Worm (Caenorhabditis elegans) whole organism, L4 larva: ENCODE data around the gene fce-2.

Experiments
- F10B5.3 ChIP-seq: sonication (generic microtip); optimal IDR thresholded peaks from 2 replicates; lab custom pipeline; 2016; ENCODE audit warnings: mild to moderate bottlenecking, missing genetic modification characterization, missing compliant biosample characterization
- F37D6.2 ChIP-seq: sonication (generic microtip); optimal IDR thresholded peaks from 2 replicates; lab custom pipeline; 2016; ENCODE audit warnings: mild to moderate bottlenecking, missing genetic modification characterization, missing compliant biosample characterization
- F44E2.7 ChIP-seq: fragments of 200-800 bp; sonication (Bioruptor generic); IDR thresholded peaks from 2 replicates; pipeline ENCODE4 v2.1.2; 2022; ENCODE audit warnings: missing genetic modification characterization, missing compliant biosample characterization
- T26A8.4 ChIP-seq: fragments of 200-800 bp; sonication (Bioruptor generic); IDR thresholded peaks from 2 replicates; pipeline ENCODE4 v1.3.6; 2022; ENCODE audit warnings: missing genetic modification characterization, missing compliant biosample characterization
- Y5F2A.4 ChIP-seq: fragments of 200-800 bp; sonication (Bioruptor generic); optimal IDR thresholded peaks from 2 replicates; lab custom pipeline; 2018; ENCODE audit warnings: mild to moderate bottlenecking, missing genetic modification characterization, missing compliant biosample characterization
- aha-1 ChIP-seq: fragments of 150-350 bp; peaks from one replicate; lab custom pipeline; 2014; ENCODE audit warnings: missing biosample characterization, missing genetic modification characterization
- ama-1 ChIP-seq: fragments of 150-350 bp; optimal IDR thresholded peaks from 2 replicates; lab custom pipeline; 2014; ENCODE audit warnings: inconsistent platforms, mixed read lengths
- attf-4 ChIP-seq: sonication (generic microtip); optimal IDR thresholded peaks from 3 replicates; lab custom pipeline; 2017; ENCODE audit warnings: missing biosample characterization, missing genetic modification characterization
- ceh-44 ChIP-seq: fragments of 200-800 bp; sonication (Bioruptor generic); IDR thresholded peaks from 2 replicates; pipeline ENCODE4 v1.3.6; 2022; ENCODE audit warnings: missing genetic modification reagents, missing genetic modification characterization, missing compliant biosample characterization
- cey-2 ChIP-seq: sonication (generic microtip); optimal IDR thresholded peaks from 3 replicates; lab custom pipeline; 2017; ENCODE audit warnings: missing genetic modification characterization, mild to moderate bottlenecking, missing compliant biosample characterization, antibody characterized with exemption, borderline replicate concordance; ENCODE audit not compliant: insufficient read depth
- egl-43 ChIP-seq: fragments of 200-800 bp; sonication (Bioruptor generic); IDR thresholded peaks from 2 replicates; pipeline ENCODE4 v1.3.6; 2022; ENCODE audit warnings: missing genetic modification reagents, missing genetic modification characterization, missing compliant biosample characterization
- fkh-10 ChIP-seq: fragments of 150-350 bp; optimal IDR thresholded peaks from 2 replicates; lab custom pipeline; 2014; ENCODE audit warnings: missing biosample characterization, missing genetic modification reagents, missing genetic modification characterization
- hlh-30 ChIP-seq: sonication (generic microtip); optimal IDR thresholded peaks from 2 replicates; lab custom pipeline; 2017; ENCODE audit warnings: antibody characterized with exemption, mild to moderate bottlenecking, missing genetic modification characterization, missing compliant biosample characterization; ENCODE audit not compliant: insufficient read depth
- hmg-1.1 ChIP-seq: fragments of 200-800 bp; sonication (Bioruptor generic); IDR thresholded peaks from 2 replicates; pipeline ENCODE4 v1.3.6; 2022; ENCODE audit warnings: missing genetic modification reagents, missing genetic modification characterization, missing compliant biosample characterization
- lim-7 ChIP-seq: fragments of 200-800 bp; sonication (Bioruptor generic); IDR thresholded peaks from 2 replicates; pipeline ENCODE4 v1.3.6; 2022; ENCODE audit warnings: missing genetic modification characterization, missing compliant biosample characterization
- lin-13 ChIP-seq: fragments of 150-350 bp; optimal IDR thresholded peaks from 2 replicates; lab custom pipeline; 2014; ENCODE audit warnings: missing biosample characterization, missing genetic modification reagents, missing genetic modification characterization
- madf-9 ChIP-seq: fragments of 200-800 bp; sonication (Bioruptor generic); conservative IDR thresholded peaks from 2 replicates; pipeline ENCODE4 v1.3.6; 2022; ENCODE audit warnings: missing genetic modification reagents, missing genetic modification characterization, missing compliant biosample characterization
- mxl-2 ChIP-seq: fragments of 200-800 bp; sonication (Bioruptor generic); conservative IDR thresholded peaks from 2 replicates; pipeline ENCODE4 v1.3.6; 2022; ENCODE audit warnings: missing genetic modification reagents, missing genetic modification characterization, missing compliant biosample characterization
- nhr-111 ChIP-seq: fragments of 200-800 bp; sonication (Bioruptor generic); optimal IDR thresholded peaks from 2 replicates; lab custom pipeline; 2018; ENCODE audit warnings: mild to moderate bottlenecking, missing genetic modification characterization, missing compliant biosample characterization
- nhr-42 ChIP-seq: fragments of 200-800 bp; sonication (Bioruptor generic); IDR thresholded peaks from 2 replicates; pipeline ENCODE4 v1.3.6; 2022; ENCODE audit warnings: missing genetic modification characterization, missing compliant biosample characterization
- php-3 ChIP-seq: fragments of 200-800 bp; sonication (Bioruptor generic); IDR thresholded peaks from 2 replicates; pipeline ENCODE4 v1.3.6; 2022; ENCODE audit warnings: missing genetic modification reagents, missing genetic modification characterization, missing compliant biosample characterization
- rbr-2 ChIP-seq: sonication (generic microtip); optimal IDR thresholded peaks from 2 replicates; lab custom pipeline; 2016; ENCODE audit warnings: missing genotype, missing genetic modification characterization, missing compliant biosample characterization
- sdz-12 ChIP-seq: fragments of 200-800 bp; sonication (Bioruptor generic); optimal IDR thresholded peaks from 2 replicates; lab custom pipeline; 2018; ENCODE audit warnings: mild to moderate bottlenecking, missing genetic modification characterization, missing compliant biosample characterization
- skn-1 ChIP-seq: fragments of 150-350 bp; optimal IDR thresholded peaks from 2 replicates; lab custom pipeline; 2014; ENCODE audit warnings: missing biosample characterization, missing genetic modification characterization
- snpc-4 ChIP-seq: fragments of 150-350 bp; optimal IDR thresholded peaks from 2 replicates; lab custom pipeline; 2014; ENCODE audit warnings: missing biosample characterization, missing genetic modification characterization
- spr-1 ChIP-seq: sonication (generic microtip); optimal IDR thresholded peaks from 2 replicates; lab custom pipeline; 2016; ENCODE audit warnings: mild to moderate bottlenecking, missing genetic modification characterization, missing compliant biosample characterization
- spr-3 ChIP-seq: fragments of 200-800 bp; sonication (Bioruptor generic); optimal IDR thresholded peaks from 2 replicates; lab custom pipeline; 2018; ENCODE audit warnings: mild to moderate bottlenecking, missing genetic modification characterization, missing compliant biosample characterization
- unc-130 ChIP-seq: sonication (generic microtip); optimal IDR thresholded peaks from 2 replicates; lab custom pipeline; 2016; ENCODE audit warnings: missing genetic modification reagents, missing genetic modification characterization, missing compliant biosample characterization
- unc-62 ChIP-seq, 3 experiments: fragments of 150-350 bp in 1 of 3; sonication (generic microtip); optimal IDR thresholded peaks in 2 of 3; peaks in 1 of 3; 1 replicate in 1 of 3; 2 replicates in 2 of 3; lab custom pipeline; 2014 to 2017; ENCODE audit warnings: missing biosample characterization in 3 of 3, missing genetic modification characterization in 3 of 3, missing genetic modification reagents in 3 of 3, missing genotype in 1 of 3
- zag-1 ChIP-seq: fragments of 150-350 bp; optimal IDR thresholded peaks from 2 replicates; lab custom pipeline; 2014; ENCODE audit warnings: missing biosample characterization, missing genetic modification characterization
- zfp-3 ChIP-seq: fragments of 200-800 bp; sonication (Bioruptor generic); conservative IDR thresholded peaks from 2 replicates; pipeline ENCODE4 v1.3.6; 2022; ENCODE audit warnings: missing genetic modification reagents, missing genetic modification characterization, missing compliant biosample characterization
- zip-11 ChIP-seq: fragments of 200-800 bp; sonication (Bioruptor generic); IDR thresholded peaks from 2 replicates; pipeline ENCODE4 v1.3.6; 2022; ENCODE audit warnings: missing genetic modification characterization, missing compliant biosample characterization
- ztf-11 ChIP-seq: fragments of 150-350 bp; optimal IDR thresholded peaks from 2 replicates; lab custom pipeline; 2014; ENCODE audit warnings: missing biosample characterization, missing genetic modification characterization

fce-2 gene

DNA sequence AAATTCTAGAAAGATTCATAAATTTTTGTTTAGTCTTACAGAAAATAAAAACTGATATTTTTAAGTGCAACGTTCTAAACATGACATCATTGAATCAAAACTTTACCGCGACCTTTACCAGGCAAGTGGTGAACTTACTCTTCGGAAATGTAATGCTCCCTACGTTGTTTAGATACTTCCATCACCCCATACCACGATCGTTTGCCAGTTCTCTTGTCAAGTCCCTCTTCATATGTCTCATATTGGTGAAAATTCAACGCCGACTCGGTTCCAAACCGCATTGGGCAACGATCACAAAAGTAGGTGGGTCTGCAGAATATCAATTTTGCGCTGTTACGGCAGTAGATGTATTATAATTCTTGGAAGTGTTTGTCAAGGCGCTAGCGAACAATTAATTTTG is 35.7 kb downstream of the fce-2 start, which contains the start of gene B0250.18:
TSS of gene B0250.18 (minus strand) at position 101 of the 400 bp plus-strand sequence.
- TF ChIP-seq aha-1 (peak; percentile 9), F44E2.7 (no peak)
- TF ChIP-seq, all 104 proteins: peak for 1

DNA sequence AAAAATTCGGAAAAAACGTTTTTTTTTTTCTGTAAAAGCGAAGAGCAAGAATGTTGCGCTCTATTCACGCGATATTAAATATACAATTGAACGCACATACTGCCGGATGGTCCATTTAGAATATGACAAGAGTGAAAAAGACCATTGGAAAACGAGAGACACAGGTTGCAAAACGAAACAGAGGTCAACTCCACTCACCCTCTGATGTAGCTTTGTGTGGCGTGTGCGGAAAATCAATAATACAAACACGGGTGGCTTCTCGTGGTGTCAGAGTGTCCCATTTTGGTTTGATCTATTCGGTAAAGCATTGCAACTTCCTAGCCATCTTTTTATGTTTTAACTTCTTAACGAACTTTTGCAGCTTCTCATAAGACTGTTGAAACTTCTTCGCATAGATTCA is 39.7 kb downstream of the fce-2 start:
- TF ChIP-seq hlh-30 (tag; lab: Kevin White, UChicago) (peak; percentile 49), nhr-111 (GFP tag; lab: Kevin White, UChicago) (no peak)

DNA sequence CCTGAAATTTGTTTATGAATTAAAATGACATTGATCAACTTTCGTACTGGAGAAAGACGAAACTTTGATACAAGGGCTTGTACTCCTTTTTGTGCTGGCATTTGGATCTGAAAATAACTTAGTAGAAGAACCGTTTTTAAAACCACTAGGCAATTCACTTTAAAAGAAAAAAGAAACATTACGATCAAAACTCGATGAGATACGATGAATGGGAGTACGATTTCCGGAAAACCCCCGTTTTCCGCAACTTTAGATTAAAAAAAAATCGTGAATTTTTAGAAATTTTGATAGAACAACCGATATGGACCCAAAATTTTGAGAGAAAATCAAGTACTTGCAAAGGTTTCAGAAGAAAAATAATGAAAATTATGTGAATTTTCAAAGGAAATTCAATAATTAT is 45.3 kb downstream of the fce-2 start, which contains the start of gene B0250.8:
TSS of gene B0250.8 (minus strand) at position 101 of the 400 bp plus-strand sequence.
- TF ChIP-seq php-3 (GFP tag; lab: Robert Waterston, UW), result no peak
- no peak for TF ChIP-seq sdz-12
- no peak for TF ChIP-seq attf-4 (tag; lab: Kevin White, UChicago)
- TF ChIP-seq F10B5.3 (tag; lab: Kevin White, UChicago), result no peak
- TF ChIP-seq F37D6.2 (tag; lab: Kevin White, UChicago), result no peak
- TF ChIP-seq Y5F2A.4 (GFP tag; lab: Kevin White, UChicago), result no peak
- no peak for TF ChIP-seq zag-1 (tag; lab: Kevin White, UChicago)
- no peak for TF ChIP-seq egl-43
- TF ChIP-seq zfp-3 (GFP tag; lab: Robert Waterston, UW), result no peak
- TF ChIP-seq cey-2 (tag; lab: Kevin White, UChicago), result no peak
- no peak for TF ChIP-seq madf-9

DNA sequence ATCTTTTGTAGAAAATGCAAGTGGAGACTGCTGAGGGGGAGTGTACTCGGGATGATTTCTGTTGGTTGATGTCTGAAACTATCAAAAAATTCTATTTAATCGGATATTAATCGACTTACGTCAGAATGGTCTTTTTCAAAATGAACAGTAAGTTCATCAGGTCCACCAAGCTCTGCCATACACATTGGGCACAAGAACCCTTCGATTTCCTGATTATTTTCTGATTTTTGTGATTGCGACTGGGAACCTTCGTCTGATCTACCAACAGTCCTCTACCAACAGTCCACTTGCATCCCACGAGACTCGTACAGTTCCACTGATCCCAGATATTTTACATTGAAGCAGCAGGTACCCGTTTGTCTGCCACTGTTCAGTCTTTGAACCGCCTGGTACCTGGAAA is 49.9 kb downstream of the fce-2 start:
- TF ChIP-seq spr-3 (GFP tag; lab: Kevin White, UChicago), result no peak
- TF ChIP-seq spr-1 (tag; lab: Kevin White, UChicago), result no peak
- TF ChIP-seq unc-62 (GFP tag; optimal IDR thresholded peaks at IDR 0.05 in 1 of 2; lab: Kevin White, UChicago), result no peak
- no peak for TF ChIP-seq unc-62 (tag; optimal IDR thresholded peaks at IDR 0.05; lab: Kevin White, UChicago)
- 0 out of 2 replicates have a peak, but pooled peaks have one; percentile 43 for TF ChIP-seq F44E2.7
- TF ChIP-seq aha-1, result peak; percentile 92

- TF ChIP-seq skn-1, result no peak
- TF ChIP-seq rbr-2 (tag; lab: Kevin White, UChicago), result no peak
- no peak for TF ChIP-seq nhr-111 (GFP tag; lab: Kevin White, UChicago)
- no peak for TF ChIP-seq lim-7 (GFP tag; lab: Robert Waterston, UW)
- TF ChIP-seq ceh-44 (GFP tag; lab: Robert Waterston, UW), result no peak
- no peak for TF ChIP-seq lin-13
- TF ChIP-seq mxl-2 (GFP tag; lab: Robert Waterston, UW), result no peak
- no peak for TF ChIP-seq zip-11 (GFP tag; lab: Robert Waterston, UW)
- TF ChIP-seq fkh-10, result no peak
- TF ChIP-seq hmg-1.1, result no peak
- TF ChIP-seq ztf-11 (tag; lab: Kevin White, UChicago), result no peak
- no peak for TF ChIP-seq T26A8.4 (GFP tag; lab: Robert Waterston, UW)
Observed at ce11 chrV:20475830-20476229, 50.7 kb downstream of the fce-2 start, which contains the start of gene B0250.7. TSS of gene B0250.7 (minus strand) at chrV:20476061.

- peak; percentile 15 for TF ChIP-seq unc-130
- TF ChIP-seq nhr-42 (GFP tag; lab: Robert Waterston, UW), result no peak
- no peak for TF ChIP-seq snpc-4 (tag; lab: Kevin White, UChicago)
- TF ChIP-seq nhr-111 (GFP tag; lab: Kevin White, UChicago), result no peak
- TF ChIP-seq ama-1, result no peak
Observed at ce11 chrV:20476514-20476913, 51.4 kb downstream of the fce-2 start.
